Worm (Caenorhabditis elegans) whole organism, L1 larva: ENCODE results near the gene mttu-1.

Experiments used
- lin-35 ChIP-seq, 2 experiments: fragments of 150-350 bp; optimal IDR thresholded peaks; 2 replicates each; lab custom pipeline; 2014; ENCODE audit warnings: missing biosample characterization in 2 of 2, missing genetic modification characterization in 2 of 2, missing genetic modification reagents in 2 of 2
- unc-30 ChIP-seq: sonication (generic microtip); optimal IDR thresholded peaks from 2 replicates; lab custom pipeline; 2017; ENCODE audit warnings: missing biosample characterization, missing genetic modification characterization

DNA sequence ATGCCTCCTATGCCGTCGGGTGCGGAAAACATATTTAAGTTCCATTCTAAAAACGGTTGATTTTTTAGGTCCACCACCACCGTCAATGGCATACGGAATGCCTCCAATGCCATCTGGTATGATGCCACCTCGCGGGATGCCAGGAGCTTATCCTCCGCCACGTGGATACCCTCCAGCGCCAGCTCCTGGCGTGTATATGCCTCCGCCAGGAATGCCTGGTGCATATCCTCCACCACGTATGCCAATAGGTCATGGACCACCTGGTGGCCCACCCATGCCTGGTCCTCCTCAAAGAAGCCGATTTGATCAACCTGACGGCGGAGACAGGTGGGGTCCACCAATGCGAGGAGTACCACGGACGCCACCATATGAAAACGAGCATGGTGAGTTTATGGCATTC lies 14.8 kb upstream of the mttu-1 start:
- TF ChIP-seq lin-35 (GFP tag; optimal IDR thresholded peaks at IDR 0.05; lab: Kevin White, UChicago), result no peak
- no peak for TF ChIP-seq unc-30 (tag; lab: Kevin White, UChicago)
